Fruit fly (Drosophila melanogaster) whole organism, embryonic: ENCODE data around the gene CG18788.
A peak's percentile ranks its signal among the peaks of the same experiment; 100 is the strongest.

Experiments used
- Antp ChIP-seq: fragments of 200-800 bp; sonication (Bioruptor generic); optimal IDR thresholded peaks from 3 replicates; lab custom pipeline; 2016; ENCODE audit warnings: missing biosample characterization, missing genetic modification characterization
- CG1024 ChIP-seq: fragments of 200-800 bp; sonication (Bioruptor generic); IDR thresholded peaks from 2 replicates; pipeline ENCODE4 v1.3.6; 2022; ENCODE audit warnings: missing biosample characterization, missing genetic modification characterization
- CG10274 ChIP-seq: fragments of 200-800 bp; sonication (Bioruptor generic); optimal IDR thresholded peaks from 3 replicates; lab custom pipeline; 2017; ENCODE audit warnings: missing biosample characterization, mild to moderate bottlenecking, missing genetic modification characterization
- CG10321 ChIP-seq: fragments of 200-800 bp; sonication (Bioruptor generic); IDR thresholded peaks from 2 replicates; pipeline ENCODE4 v1.3.6; 2022; ENCODE audit warnings: missing biosample characterization, missing genetic modification characterization
- CG10654 ChIP-seq: fragments of 200-800 bp; sonication (Bioruptor generic); optimal IDR thresholded peaks from 2 replicates; lab custom pipeline; 2016; ENCODE audit warnings: missing biosample characterization, missing genetic modification characterization
- CG11695 ChIP-seq: fragments of 200-800 bp; sonication (Bioruptor generic); IDR thresholded peaks from 3 replicates; pipeline ENCODE4 v1.3.6; 2022; ENCODE audit warnings: missing biosample characterization, missing genetic modification characterization
- CG13287 ChIP-seq: fragments of 200-800 bp; sonication (Bioruptor generic); IDR thresholded peaks from 2 replicates; pipeline ENCODE4 v1.3.6; 2022; ENCODE audit warnings: missing biosample characterization, missing genetic modification characterization; ENCODE audit not compliant: partially characterized antibody
- CG13775 ChIP-seq: fragments of 200-800 bp; sonication (Bioruptor generic); optimal IDR thresholded peaks from 3 replicates; lab custom pipeline; 2017; ENCODE audit warnings: missing biosample characterization, mild to moderate bottlenecking, missing genetic modification characterization
- CG16779 ChIP-seq: fragments of 200-800 bp; sonication (Bioruptor generic); IDR thresholded peaks from 2 replicates; pipeline ENCODE4 v1.3.6; 2022; ENCODE audit warnings: missing biosample characterization, missing genetic modification characterization
- CG17612 ChIP-seq: fragments of 200-800 bp; sonication (Bioruptor generic); IDR thresholded peaks from 2 replicates; pipeline ENCODE4 v1.3.6; 2022; ENCODE audit warnings: missing biosample characterization, missing genetic modification characterization
- CG18619 ChIP-seq: fragments of 200-800 bp; sonication (Bioruptor generic); optimal IDR thresholded peaks from 3 replicates; lab custom pipeline; 2017; ENCODE audit warnings: missing biosample characterization, mild to moderate bottlenecking, missing genetic modification characterization
- CG31224 ChIP-seq: fragments of 200-800 bp; sonication (Bioruptor generic); IDR thresholded peaks from 2 replicates; pipeline ENCODE4 v1.3.6; 2022; ENCODE audit warnings: missing biosample characterization, missing genetic modification characterization
- CG34224 ChIP-seq: fragments of 200-800 bp; sonication (Bioruptor generic); IDR thresholded peaks from 3 replicates; pipeline ENCODE4 v1.3.6; 2022; ENCODE audit warnings: missing biosample characterization, missing genetic modification characterization; ENCODE audit not compliant: partially characterized antibody
- CG3838 ChIP-seq: fragments of 200-800 bp; sonication (Bioruptor generic); optimal IDR thresholded peaks from 3 replicates; lab custom pipeline; 2016; ENCODE audit warnings: missing biosample characterization, missing genetic modification characterization
- CG4617 ChIP-seq: fragments of 200-800 bp; sonication (Bioruptor generic); optimal IDR thresholded peaks from 3 replicates; lab custom pipeline; 2016; ENCODE audit warnings: missing biosample characterization, missing genetic modification characterization, borderline replicate concordance
- CG4820 ChIP-seq: fragments of 200-800 bp; sonication (Bioruptor generic); optimal IDR thresholded peaks from 3 replicates; lab custom pipeline; 2016; ENCODE audit warnings: missing biosample characterization, missing genetic modification characterization
- CG5180 ChIP-seq: fragments of 200-800 bp; sonication (Bioruptor generic); optimal IDR thresholded peaks from 3 replicates; lab custom pipeline; 2017; ENCODE audit warnings: missing biosample characterization, missing genetic modification characterization, mild to moderate bottlenecking, moderate library complexity, missing genetic modification reagents
- CG5953 ChIP-seq: fragments of 200-800 bp; sonication (Bioruptor generic); IDR thresholded peaks from 2 replicates; pipeline ENCODE4 v1.3.6; 2022; ENCODE audit warnings: missing biosample characterization, missing genetic modification characterization
- CG7357 ChIP-seq: fragments of 200-800 bp; sonication (Bioruptor generic); IDR thresholded peaks from 3 replicates; pipeline ENCODE4 v1.3.6; 2022; ENCODE audit warnings: missing biosample characterization, missing genetic modification characterization
- CG9797 ChIP-seq: fragments of 200-800 bp; sonication (Bioruptor generic); optimal IDR thresholded peaks from 3 replicates; lab custom pipeline; 2018; ENCODE audit warnings: missing biosample characterization, mild to moderate bottlenecking, missing genetic modification characterization
- D19A ChIP-seq: fragments of 200-800 bp; optimal IDR thresholded peaks from 3 replicates; lab custom pipeline; 2019; ENCODE audit warnings: missing biosample characterization, mild to moderate bottlenecking, missing genetic modification characterization, moderate library complexity
- Dll ChIP-seq: fragments of 200-800 bp; sonication (Bioruptor generic); IDR thresholded peaks from 4 replicates; pipeline ENCODE4 v1.3.6; 2022; ENCODE audit warnings: missing biosample characterization, missing genetic modification characterization; ENCODE audit not compliant: partially characterized antibody
- Drgx ChIP-seq: fragments of 200-800 bp; sonication (Bioruptor generic); IDR thresholded peaks from 2 replicates; pipeline ENCODE4 v1.3.6; 2022; ENCODE audit warnings: missing biosample characterization, missing genetic modification characterization
- E2f2 ChIP-seq: fragments of 200-800 bp; sonication (Bioruptor generic); IDR thresholded peaks from 2 replicates; pipeline ENCODE4 v1.3.6; 2022; ENCODE audit warnings: missing biosample characterization, missing genetic modification characterization
- Fer3 ChIP-seq: fragments of 200-800 bp; sonication (Bioruptor generic); optimal IDR thresholded peaks from 2 replicates; lab custom pipeline; 2018; ENCODE audit warnings: missing biosample characterization, mild to moderate bottlenecking, missing genetic modification characterization, moderate library complexity
- HLH3B ChIP-seq: fragments of 200-800 bp; sonication (Bioruptor generic); IDR thresholded peaks from 2 replicates; pipeline ENCODE4 v1.3.6; 2022; ENCODE audit warnings: missing biosample characterization, missing genetic modification characterization
- Hr39 ChIP-seq: fragments of >200 bp; optimal IDR thresholded peaks from 2 replicates; lab custom pipeline; 2017
- MBD-R2 ChIP-seq: fragments of 200-800 bp; sonication (Bioruptor generic); IDR thresholded peaks from 2 replicates; pipeline ENCODE4 v1.3.6; 2022; ENCODE audit warnings: missing biosample characterization, missing genetic modification characterization
- MESR4 ChIP-seq: fragments of 200-800 bp; sonication (Bioruptor generic); optimal IDR thresholded peaks from 2 replicates; lab custom pipeline; 2018; ENCODE audit warnings: missing biosample characterization, mild to moderate bottlenecking, missing genetic modification characterization, moderate library complexity
- Trl ChIP-seq, 3 experiments: fragments of >200 bp in 2 of 3; fragments of 200-800 bp in 1 of 3; sonication (Bioruptor generic) in 1 of 3; optimal IDR thresholded peaks; 2 replicates in 1 of 3; 3 replicates in 2 of 3; lab custom pipeline; 2016 to 2017; ENCODE audit warnings: missing biosample characterization in 1 of 3, missing genetic modification characterization in 1 of 3
- Usf ChIP-seq: fragments of 200-800 bp; sonication (Bioruptor generic); optimal IDR thresholded peaks from 2 replicates; lab custom pipeline; 2017; ENCODE audit warnings: missing genotype, missing biosample characterization, missing genetic modification characterization
- bsh ChIP-seq, 2 experiments: fragments of 200-800 bp; sonication (Bioruptor generic); optimal IDR thresholded peaks; 2 replicates each; lab custom pipeline; 2017 to 2018; ENCODE audit warnings: mild to moderate bottlenecking in 2 of 2, missing biosample characterization in 2 of 2, missing genetic modification characterization in 2 of 2, moderate library complexity in 1 of 2
- chinmo ChIP-seq: fragments of 200-800 bp; sonication (Bioruptor generic); IDR thresholded peaks from 4 replicates; pipeline ENCODE4 v1.3.6; 2022; ENCODE audit warnings: missing biosample characterization, missing genetic modification characterization; ENCODE audit not compliant: partially characterized antibody
- croc ChIP-seq: fragments of 200-800 bp; sonication (Bioruptor generic); conservative IDR thresholded peaks from 3 replicates; pipeline ENCODE4 v1.3.6; 2022; ENCODE audit warnings: missing biosample characterization, missing genetic modification characterization
- crol ChIP-seq: fragments of 200-800 bp; sonication (Bioruptor generic); IDR thresholded peaks from 2 replicates; pipeline ENCODE4 v1.3.6; 2022; ENCODE audit warnings: missing biosample characterization, missing genetic modification characterization
- crp ChIP-seq, 2 experiments: fragments of 200-800 bp; sonication (Bioruptor generic); optimal IDR thresholded peaks; 2 replicates in 1 of 2; 3 replicates in 1 of 2; lab custom pipeline; 2017; ENCODE audit warnings: missing biosample characterization in 2 of 2, missing genetic modification characterization in 2 of 2, mild to moderate bottlenecking in 1 of 2, moderate library complexity in 1 of 2
- dan ChIP-seq: fragments of 200-800 bp; sonication (Bioruptor generic); IDR thresholded peaks from 2 replicates; pipeline ENCODE4 v1.3.6; 2022; ENCODE audit warnings: missing biosample characterization, missing genetic modification characterization
- fu2 ChIP-seq: fragments of 200-800 bp; sonication (Bioruptor generic); optimal IDR thresholded peaks from 2 replicates; lab custom pipeline; 2016; ENCODE audit warnings: missing biosample characterization, missing genetic modification characterization
- gcm ChIP-seq: fragments of 200-800 bp; sonication (Bioruptor generic); optimal IDR thresholded peaks from 2 replicates; lab custom pipeline; 2019; ENCODE audit warnings: missing biosample characterization, mild to moderate bottlenecking, missing genetic modification characterization, moderate library complexity
- gsb-n ChIP-seq: fragments of 200-800 bp; sonication (Bioruptor generic); optimal IDR thresholded peaks from 3 replicates; lab custom pipeline; 2018; ENCODE audit warnings: missing biosample characterization, mild to moderate bottlenecking, missing genetic modification characterization
- h ChIP-seq: fragments of >200 bp; optimal IDR thresholded peaks from 2 replicates; lab custom pipeline; 2017
- nom ChIP-seq: fragments of 200-800 bp; sonication (Bioruptor generic); optimal IDR thresholded peaks from 2 replicates; lab custom pipeline; 2017; ENCODE audit warnings: missing biosample characterization, missing genetic modification characterization, mild to moderate bottlenecking, moderate library complexity, missing genetic modification reagents
- pzg ChIP-seq: fragments of 200-800 bp; sonication (Bioruptor generic); optimal IDR thresholded peaks from 3 replicates; lab custom pipeline; 2018; ENCODE audit warnings: missing biosample characterization, mild to moderate bottlenecking, missing genetic modification characterization, moderate library complexity
- rib ChIP-seq: fragments of 200-800 bp; sonication (Bioruptor generic); IDR thresholded peaks from 2 replicates; pipeline ENCODE4 v1.3.6; 2022; ENCODE audit warnings: missing biosample characterization, missing genetic modification characterization
- sd ChIP-seq: fragments of 200-800 bp; sonication (Bioruptor generic); optimal IDR thresholded peaks from 3 replicates; lab custom pipeline; 2018; ENCODE audit warnings: missing biosample characterization, mild to moderate bottlenecking, missing genetic modification characterization, moderate library complexity
- sisA ChIP-seq: fragments of 200-800 bp; sonication (Bioruptor generic); IDR thresholded peaks from 2 replicates; pipeline ENCODE4 v1.3.6; 2022; ENCODE audit warnings: missing biosample characterization, missing genetic modification characterization
- sqz ChIP-seq: fragments of 200-800 bp; sonication (Bioruptor generic); optimal IDR thresholded peaks from 3 replicates; lab custom pipeline; 2018; ENCODE audit warnings: missing biosample characterization, mild to moderate bottlenecking, missing genetic modification characterization
- wek ChIP-seq: fragments of 200-800 bp; sonication (Bioruptor generic); optimal IDR thresholded peaks from 3 replicates; lab custom pipeline; 2018; ENCODE audit warnings: missing biosample characterization, mild to moderate bottlenecking, missing genetic modification characterization, moderate library complexity

The CG18788 gene

dm6 chr2L:12013243-12013642 is 20.7 kb upstream of the CG18788 start:
- no peak for TF ChIP-seq CG11695 (GFP tag; lab: Robert Waterston, UW)
- TF ChIP-seq CG10274, result no peak
- TF ChIP-seq CG5180, result no peak
- TF ChIP-seq gsb-n, result no peak
- TF ChIP-seq CG31224 (GFP tag; lab: Robert Waterston, UW), result no peak
- no peak for TF ChIP-seq CG17612 (GFP tag; lab: Robert Waterston, UW)
- TF ChIP-seq fu2 (GFP tag; lab: Kevin White, UChicago), result no peak
- TF ChIP-seq crol (GFP tag; lab: Robert Waterston, UW), result no peak
- TF ChIP-seq CG5953 (GFP tag; lab: Robert Waterston, UW), result no peak
- TF ChIP-seq CG4820 (GFP tag; lab: Kevin White, UChicago), result no peak
- TF ChIP-seq Fer3, result no peak
- TF ChIP-seq gcm, result no peak
- TF ChIP-seq D19A (tag; lab: Kevin White, UChicago), result no peak
- no peak for TF ChIP-seq croc (GFP tag; lab: Robert Waterston, UW)

dm6 chr2L:12013741-12014393 is 20.1 kb upstream of the CG18788 start:
- TF ChIP-seq bsh (GFP tag; optimal IDR thresholded peaks at IDR 0.05; lab: Kevin White, UChicago), result peak in 1 of 2 experiments; percentile 42
- TF ChIP-seq CG16779 (GFP tag; lab: Robert Waterston, UW), result no peak
- TF ChIP-seq crol (GFP tag; lab: Robert Waterston, UW), result peak; percentile 44; the same call in 1 of the 2 replicates
- no peak for TF ChIP-seq Antp (GFP tag; lab: Kevin White, UChicago)
- no peak for TF ChIP-seq h (lab: Kevin White, UChicago)
- TF ChIP-seq sisA (GFP tag; lab: Robert Waterston, UW), result 0 out of 2 replicates have a peak, but pooled peaks have one; percentile 11
- no peak for TF ChIP-seq CG7357 (GFP tag; lab: Robert Waterston, UW)
- TF ChIP-seq dan, result no peak
- no peak for TF ChIP-seq pzg
- 0 out of 4 replicates have a peak, but pooled peaks have one; percentile 51 for TF ChIP-seq chinmo
- TF ChIP-seq CG31224 (GFP tag; lab: Robert Waterston, UW), result peak; percentile 63
- TF ChIP-seq nom (GFP tag; lab: Kevin White, UChicago), result peak; percentile 96
- no peak for TF ChIP-seq CG3838
- TF ChIP-seq Drgx (GFP tag; lab: Robert Waterston, UW), result peak; percentile 58
- TF ChIP-seq Hr39 (lab: Kevin White, UChicago), result peak; percentile 70
- no peak for TF ChIP-seq HLH3B (GFP tag; lab: Robert Waterston, UW)
- TF ChIP-seq CG10654 (GFP tag; lab: Kevin White, UChicago), result no peak
- TF ChIP-seq Usf, result no peak

dm6 chr2L:12020735-12021134 is 13.3 kb upstream of the CG18788 start, which contains the start of gene Wdr81:
Gene Wdr81 (minus strand): TSS chr2L:12020960.
- TF ChIP-seq sd (tag; lab: Kevin White, UChicago) (peak; percentile 88), CG4617 (GFP tag; lab: Kevin White, UChicago) (peak; percentile 45), CG18619 (GFP tag; lab: Kevin White, UChicago) (no peak), CG34224 (no peak), CG10321 (GFP tag; lab: Robert Waterston, UW) (0 out of 2 replicates have a peak, but pooled peaks have one; percentile 17), Dll (GFP tag; lab: Robert Waterston, UW) (peak; percentile 47; the same call in 2 of the 4 replicates), sqz (GFP tag; lab: Kevin White, UChicago) (peak; percentile 66), crp (GFP tag; optimal IDR thresholded peaks at IDR 0.05; lab: Kevin White, UChicago) (peak; percentile 76 to 93), Trl (optimal IDR thresholded peaks at IDR 0.05; lab: Kevin White, UChicago) (no peak), Trl (GFP tag; optimal IDR thresholded peaks at IDR 0.05; lab: Kevin White, UChicago) (no peak), MBD-R2 (GFP tag; lab: Robert Waterston, UW) (peak; percentile 58), CG13775 (GFP tag; lab: Kevin White, UChicago) (no peak), rib (GFP tag; lab: Robert Waterston, UW) (peak; percentile 68), wek (GFP tag; lab: Kevin White, UChicago) (peak; percentile 48), CG9797 (GFP tag; lab: Kevin White, UChicago) (peak; percentile 58), CG1024 (GFP tag; lab: Robert Waterston, UW) (no peak), MESR4 (GFP tag; lab: Kevin White, UChicago) (peak; percentile 61), E2f2 (GFP tag; lab: Robert Waterston, UW) (peak; percentile 94), CG13287 (GFP tag; lab: Robert Waterston, UW) (peak; percentile 46), dan (no peak)
